Fruit fly (Drosophila melanogaster): ENCODE measurements around the gene CG12607.

DNA sequence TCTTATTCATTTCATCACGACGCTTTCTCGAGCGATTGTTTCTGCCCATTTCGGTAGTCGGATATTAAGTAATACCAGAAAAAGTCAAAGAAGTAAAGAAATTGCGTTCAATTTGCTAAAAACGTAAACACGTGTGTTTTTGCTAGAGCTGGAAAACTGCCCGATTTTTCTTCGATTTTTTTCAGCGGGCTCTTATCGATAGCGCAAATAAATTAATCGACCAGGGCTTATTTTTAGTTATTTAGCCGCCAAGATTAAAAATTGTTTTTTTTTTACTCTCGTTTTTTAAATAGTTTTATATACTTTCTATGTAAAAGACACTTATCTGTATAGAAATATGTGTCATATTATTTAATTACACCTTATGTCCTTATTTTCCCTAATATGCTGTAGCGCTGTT lies 40.5 kb upstream of the CG12607 start, which contains the start of gene CG15019:
- TF ChIP-seq CG7101 (tag; optimal IDR thresholded peaks at IDR 0.05) (no peak), kay (GFP tag; ENCODE audit: borderline replicate concordance) (no peak), cnc (optimal IDR thresholded peaks at IDR 0.05) (no peak), CG33017 (tag; optimal IDR thresholded peaks at IDR 0.05) (no peak), toe (GFP tag; optimal IDR thresholded peaks at IDR 0.05) (no peak), CG14711 (tag; optimal IDR thresholded peaks at IDR 0.05) (no peak), ovo (GFP tag; optimal IDR thresholded peaks at IDR 0.05) (no peak), Clk (GFP tag; optimal IDR thresholded peaks at IDR 0.05) (no peak), Mnt (GFP tag; optimal IDR thresholded peaks at IDR 0.05) (peak; percentile 95)

Data from whole organism, adult.